Fruit fly (Drosophila melanogaster) Kc167 (cell line): ENCODE data around the gene tal-3A.

Source experiments
- Myc ChIP-seq: fragments of >200 bp; optimal IDR thresholded peaks from 2 replicates; lab custom pipeline; 2017; ENCODE audit warnings: missing external identifiers
- Sin3A ChIP-seq: fragments of >200 bp; optimal IDR thresholded peaks from 2 replicates; lab custom pipeline; 2018; ENCODE audit warnings: missing external identifiers
- h ChIP-seq: fragments of >200 bp; optimal IDR thresholded peaks from 3 replicates; lab custom pipeline; 2018; ENCODE audit warnings: missing external identifiers
- insv ChIP-seq: fragments of >200 bp; optimal IDR thresholded peaks from 3 replicates; lab custom pipeline; 2018; ENCODE audit warnings: missing external identifiers
- psq ChIP-seq: fragments of >200 bp; optimal IDR thresholded peaks from 2 replicates; lab custom pipeline; 2017; ENCODE audit warnings: missing external identifiers
- ttk ChIP-seq: sonication (Bioruptor generic); optimal IDR thresholded peaks from 2 replicates; lab custom pipeline; 2017; ENCODE audit warnings: missing external identifiers

dm6 chr3R:13842532-13842931 lies 29.6 kb downstream of the tal-3A start:
- TF ChIP-seq Myc (lab: Kevin White, UChicago) (no peak), psq (no peak), insv (lab: Kevin White, UChicago) (no peak), ttk (lab: Kevin White, UChicago) (no peak), Sin3A (no peak), h (lab: Kevin White, UChicago) (no peak)
